Worm (Caenorhabditis elegans) whole organism, late embryonic: ENCODE data around the gene pcca-1.

Experiments used
- K02D7.2 ChIP-seq: sonication (generic microtip); optimal IDR thresholded peaks from 2 replicates; lab custom pipeline; 2017; ENCODE audit warnings: mild to moderate bottlenecking, missing genetic modification characterization, missing compliant biosample characterization
- ceh-14 ChIP-seq: sonication (generic microtip); optimal IDR thresholded peaks from 2 replicates; lab custom pipeline; 2016; ENCODE audit warnings: missing genotype, missing genetic modification characterization, missing compliant biosample characterization
- fkh-10 ChIP-seq: fragments of 150-350 bp; optimal IDR thresholded peaks from 2 replicates; lab custom pipeline; 2014; ENCODE audit warnings: missing biosample characterization, missing genetic modification reagents, missing genetic modification characterization
- gmeb-2 ChIP-seq: sonication (generic microtip); optimal IDR thresholded peaks from 2 replicates; lab custom pipeline; 2016; ENCODE audit warnings: missing genetic modification characterization, inconsistent platforms, missing compliant biosample characterization
- hlh-15 ChIP-seq: sonication (generic microtip); optimal IDR thresholded peaks from 2 replicates; lab custom pipeline; 2016; ENCODE audit warnings: missing genetic modification characterization, missing compliant biosample characterization
- hlh-8 ChIP-seq: sonication (generic microtip); optimal IDR thresholded peaks from 2 replicates; lab custom pipeline; 2016; ENCODE audit warnings: missing genotype, missing genetic modification characterization, missing compliant biosample characterization
- nfya-1 ChIP-seq: sonication (generic microtip); optimal IDR thresholded peaks from 2 replicates; lab custom pipeline; 2017; ENCODE audit warnings: missing genetic modification characterization, mild to moderate bottlenecking, missing compliant biosample characterization, antibody characterized with exemption, moderate library complexity
- nhr-11 ChIP-seq: fragments of 150-350 bp; optimal IDR thresholded peaks from 2 replicates; lab custom pipeline; 2014; ENCODE audit warnings: missing biosample characterization, missing genetic modification characterization
- pha-4 ChIP-seq: fragments of 150-350 bp; optimal IDR thresholded peaks from 2 replicates; lab custom pipeline; 2018; ENCODE audit warnings: missing biosample characterization, missing genetic modification reagents, missing genetic modification characterization

- TF ChIP-seq hlh-8 (tag; lab: Kevin White, UChicago): no peak
- TF ChIP-seq ceh-14: no peak
- no peak for TF ChIP-seq nhr-11 (tag; lab: Kevin White, UChicago)
- no peak for TF ChIP-seq pha-4
- TF ChIP-seq gmeb-2 (tag; lab: Kevin White, UChicago): no peak
- TF ChIP-seq hlh-15 (tag; lab: Kevin White, UChicago): no peak
- TF ChIP-seq K02D7.2: no peak
- TF ChIP-seq fkh-10: no peak
- TF ChIP-seq nfya-1 (tag; lab: Kevin White, UChicago): no peak
Observed at ce11 chrX:7680545-7681330, 20.0 kb upstream of the pcca-1 start, which contains the start of gene stn-2.
